Fruit fly (Drosophila melanogaster) Kc167 (cell line): Measurements from ENCODE around the gene GramD1B.

Experiments used
- Sin3A ChIP-seq: fragments of >200 bp; optimal IDR thresholded peaks from 2 replicates; lab custom pipeline; 2018; ENCODE audit warnings: missing external identifiers
- h ChIP-seq: fragments of >200 bp; optimal IDR thresholded peaks from 3 replicates; lab custom pipeline; 2018; ENCODE audit warnings: missing external identifiers

dm6 chr2L:3354642-3355380 lies 18.4 kb downstream of the GramD1B start, which contains the start of gene E23:
- TF ChIP-seq Sin3A (lab: Kevin White, UChicago), result no peak
- no peak for TF ChIP-seq h (lab: Kevin White, UChicago)
